Worm (Caenorhabditis elegans): ENCODE data around the gene his-4.

The his-4 gene

ce11 chrV:16031571-16031970, 8.7 kb downstream of the his-4 start, which contains the start of gene T10C6.7:
Gene T10C6.7, minus strand, starts transcription at chrV:16031713.
- TF ChIP-seq D2030.7 (GFP tag; IDR thresholded peaks at IDR 0.05) (peak; percentile 18; the same call in 1 of the 2 replicates), Y53F4B.3 (GFP tag; IDR thresholded peaks at IDR 0.05) (no peak), ztf-3 (GFP tag; optimal IDR thresholded peaks at IDR 0.05) (no peak), zim-3 (tag; optimal IDR thresholded peaks at IDR 0.05) (no peak), zfh-2 (GFP tag; conservative IDR thresholded peaks at IDR 0.05) (no peak), aptf-3 (GFP tag; IDR thresholded peaks at IDR 0.05) (peak; percentile 98), madf-8 (GFP tag; conservative IDR thresholded peaks at IDR 0.05) (peak; percentile 69), aptf-2 (GFP tag; conservative IDR thresholded peaks at IDR 0.05) (peak; percentile 100), bed-2 (GFP tag; IDR thresholded peaks at IDR 0.05) (no peak), lir-1 (GFP tag; conservative IDR thresholded peaks at IDR 0.05) (0 out of 2 replicates have a peak, but pooled peaks have one; percentile 10), pha-4 (tag; optimal IDR thresholded peaks at IDR 0.05) (no peak), ztf-22 (GFP tag; optimal IDR thresholded peaks at IDR 0.05) (no peak), efl-1 (GFP tag; optimal IDR thresholded peaks at IDR 0.05) (peak; percentile 34), akir-1 (GFP tag; optimal IDR thresholded peaks at IDR 0.05) (no peak), xnd-1 (tag; optimal IDR thresholded peaks at IDR 0.05) (peak; percentile 7), madf-6 (GFP tag; IDR thresholded peaks at IDR 0.05) (peak; percentile 87), K12H6.12 (tag; optimal IDR thresholded peaks at IDR 0.05) (no peak), F37B4.10 (GFP tag; IDR thresholded peaks at IDR 0.05) (no peak), gei-17 (GFP tag; optimal IDR thresholded peaks at IDR 0.05) (no peak), nfya-2 (GFP tag; IDR thresholded peaks at IDR 0.05) (no peak), dpl-1 (GFP tag; optimal IDR thresholded peaks at IDR 0.05) (no peak), Y79H2A.3 (GFP tag; conservative IDR thresholded peaks at IDR 0.05) (no peak), ceh-58 (GFP tag; IDR thresholded peaks at IDR 0.05) (no peak), madf-3 (GFP tag; IDR thresholded peaks at IDR 0.05) (peak; percentile 39; the same call in 1 of the 2 replicates), tbp1 (GFP tag; optimal IDR thresholded peaks at IDR 0.05) (no peak)

ce11 chrV:16029237-16029636, 11.1 kb downstream of the his-4 start:
- TF ChIP-seq aptf-2 (GFP tag; conservative IDR thresholded peaks at IDR 0.05) (peak; percentile 92), rpc-1 (optimal IDR thresholded peaks at IDR 0.05) (no peak), rpc-1 (tag; optimal IDR thresholded peaks at IDR 0.05) (no peak)

DNA sequence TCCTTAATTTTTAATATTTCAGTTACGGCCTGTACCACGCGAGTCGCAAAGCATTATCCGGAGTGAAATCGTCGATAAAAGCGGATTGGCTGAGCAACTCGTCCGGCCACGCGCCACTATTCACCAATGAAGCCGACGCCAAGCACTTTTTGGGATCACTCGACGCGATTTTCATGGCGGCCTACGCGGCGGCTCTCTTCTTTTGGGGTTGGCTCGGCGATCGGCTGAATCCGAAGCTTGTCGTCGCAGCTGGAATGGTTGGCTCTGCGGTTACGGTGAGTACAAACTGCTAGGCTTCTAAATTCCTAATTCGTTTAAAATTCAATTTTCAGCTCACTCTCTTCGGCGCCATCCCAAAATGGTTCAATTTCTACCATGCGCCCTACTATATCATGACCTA, 15.4 kb downstream of the his-4 start:
- TF ChIP-seq Y67H2A.10 (GFP tag; conservative IDR thresholded peaks at IDR 0.05) (no peak), F52B5.7 (tag; optimal IDR thresholded peaks at IDR 0.05) (no peak), zfh-2 (GFP tag; conservative IDR thresholded peaks at IDR 0.05) (peak; percentile 51), rpc-1 (optimal IDR thresholded peaks at IDR 0.05) (no peak), rpc-1 (tag; optimal IDR thresholded peaks at IDR 0.05) (no peak), sdz-38 (tag; optimal IDR thresholded peaks at IDR 0.05) (no peak), F22D6.2 (tag; optimal IDR thresholded peaks at IDR 0.05) (no peak), unc-130 (GFP tag; optimal IDR thresholded peaks at IDR 0.05) (no peak), atf-7 (tag; optimal IDR thresholded peaks at IDR 0.05) (no peak), T26A5.8 (tag; optimal IDR thresholded peaks at IDR 0.05) (no peak)

- TF ChIP-seq madf-8 (GFP tag; conservative IDR thresholded peaks at IDR 0.05), result peak; percentile 38; the same call in 1 of the 2 replicates
- TF ChIP-seq F57A8.1 (GFP tag; optimal IDR thresholded peaks at IDR 0.05), result no peak
- TF ChIP-seq gei-17 (GFP tag; optimal IDR thresholded peaks at IDR 0.05), result no peak
- no peak for TF ChIP-seq attf-3 (GFP tag; conservative IDR thresholded peaks at IDR 0.05)
- no peak for TF ChIP-seq B0035.1 (tag; optimal IDR thresholded peaks at IDR 0.05)
- TF ChIP-seq hmg-20 (GFP tag; IDR thresholded peaks at IDR 0.05), result no peak
- no peak for TF ChIP-seq K12H6.12 (tag; optimal IDR thresholded peaks at IDR 0.05)
- no peak for TF ChIP-seq F23B12.7 (tag; optimal IDR thresholded peaks at IDR 0.05; ENCODE audit: insufficient read depth)
- no peak for TF ChIP-seq Y79H2A.3 (GFP tag; conservative IDR thresholded peaks at IDR 0.05)
- TF ChIP-seq ceh-91 (GFP tag; IDR thresholded peaks at IDR 0.05), result no peak
- TF ChIP-seq ztf-26 (tag; optimal IDR thresholded peaks at IDR 0.05), result no peak
- TF ChIP-seq rec-8 (tag; optimal IDR thresholded peaks at IDR 0.05), result no peak
- TF ChIP-seq Y53G8AR.9 (GFP tag; conservative IDR thresholded peaks at IDR 0.05), result no peak
- TF ChIP-seq zim-3 (tag; optimal IDR thresholded peaks at IDR 0.05), result no peak
- no peak for TF ChIP-seq repo-1 (tag; optimal IDR thresholded peaks at IDR 0.05)
- no peak for TF ChIP-seq F22D6.2 (tag; optimal IDR thresholded peaks at IDR 0.05)
- TF ChIP-seq mel-28 (tag; optimal IDR thresholded peaks at IDR 0.05; ENCODE audit: borderline replicate concordance), result no peak
- no peak for TF ChIP-seq let-526 (GFP tag; IDR thresholded peaks at IDR 0.05)
Measured at ce11 chrV:16024300-16024699, 16.0 kb downstream of the his-4 start, which contains the start of gene T10C6.6. Gene T10C6.6, plus strand, starts transcription at chrV:16024326.

All from whole organism, young adult.